Worm (Caenorhabditis elegans): Measurements from ENCODE around the gene fbxl-4.

fbxl-4 gene

DNA sequence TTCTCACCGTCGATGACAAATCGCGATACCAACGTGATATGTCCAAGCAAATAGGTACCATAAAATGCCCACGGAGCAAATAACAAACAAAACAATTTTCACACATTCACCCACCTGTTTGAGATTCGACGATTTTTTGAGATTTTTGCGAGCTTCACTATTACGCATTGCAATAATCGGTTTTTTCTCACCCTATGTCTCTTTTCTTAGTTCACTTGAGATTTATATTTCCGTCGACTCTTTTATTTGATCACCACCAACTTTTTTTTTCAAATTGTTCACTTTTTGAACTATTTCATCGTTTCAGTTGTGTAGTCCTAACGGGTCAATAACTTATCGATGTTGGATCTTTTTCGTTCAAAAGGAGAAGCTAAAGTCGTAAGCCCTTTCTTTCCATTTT, at the start of gene fbxl-4:
Gene fbxl-4, plus strand, starts transcription at position 301 of the 400 bp plus-strand sequence.
- TF ChIP-seq nhr-237 (tag; optimal IDR thresholded peaks at IDR 0.05) (no peak), hlh-1 (tag; optimal IDR thresholded peaks at IDR 0.05) (no peak), sptf-1 (tag; optimal IDR thresholded peaks at IDR 0.05) (no peak), lin-32 (GFP tag; optimal IDR thresholded peaks at IDR 0.05) (no peak), ceh-83 (GFP tag; optimal IDR thresholded peaks at IDR 0.05) (no peak)

DNA sequence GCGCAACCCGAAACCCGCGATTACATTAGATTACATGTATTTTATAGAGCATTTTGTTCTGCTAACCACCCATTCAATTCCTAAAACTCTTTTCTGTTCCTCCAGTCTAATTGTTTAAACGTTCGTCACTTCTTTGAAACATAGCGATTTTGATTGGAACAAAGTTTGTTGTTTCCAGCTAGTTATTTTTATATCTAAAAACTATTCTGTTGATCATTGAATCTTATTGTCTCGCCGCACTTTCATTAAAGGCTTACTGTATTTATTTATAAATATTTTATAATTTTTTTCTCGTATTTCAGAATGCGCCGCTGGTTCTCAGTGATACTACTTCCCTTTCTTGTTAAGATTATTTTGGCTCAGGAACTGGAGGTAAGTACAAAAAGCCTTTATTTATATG, 45.9 kb upstream of the fbxl-4 start, which contains the start of gene T14E8.2:
Gene T14E8.2, plus strand, starts transcription at position 301 of the 400 bp plus-strand sequence.
- peak; percentile 70 for TF ChIP-seq ces-1 (GFP tag; optimal IDR thresholded peaks at IDR 0.05)
- no peak for TF ChIP-seq ceh-43 (GFP tag; optimal IDR thresholded peaks at IDR 0.05)
- TF ChIP-seq unc-62 (GFP tag; optimal IDR thresholded peaks at IDR 0.05): no peak

DNA sequence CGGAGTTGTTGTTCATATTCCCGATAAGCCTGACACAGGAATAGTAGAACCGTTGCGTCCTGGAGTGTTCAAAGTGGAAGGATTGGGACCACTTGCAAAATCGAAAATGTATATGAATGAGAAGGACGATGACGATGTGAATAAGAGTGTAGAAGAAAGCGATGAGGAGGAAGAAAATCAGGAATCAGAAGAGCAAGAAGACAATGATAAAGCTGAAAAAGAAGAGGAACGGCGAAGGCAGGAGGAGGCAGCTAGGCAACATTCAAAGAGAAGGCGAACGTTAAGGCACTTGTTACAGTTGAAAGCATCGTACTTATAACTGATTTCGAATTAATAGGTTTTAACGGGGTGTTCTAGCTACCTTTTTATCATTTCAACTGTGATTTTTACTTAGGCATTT, 44.9 kb upstream of the fbxl-4 start:
- TF ChIP-seq zip-8 (tag; optimal IDR thresholded peaks at IDR 0.05): no peak
- TF ChIP-seq ceh-43 (GFP tag; optimal IDR thresholded peaks at IDR 0.05): no peak
- no peak for TF ChIP-seq lin-13 (tag; optimal IDR thresholded peaks at IDR 0.05)
- no peak for TF ChIP-seq bed-3 (GFP tag; optimal IDR thresholded peaks at IDR 0.05)
- no peak for TF ChIP-seq ztf-11 (tag; optimal IDR thresholded peaks at IDR 0.05)
- TF ChIP-seq ceh-39 (tag; optimal IDR thresholded peaks at IDR 0.05): no peak
- no peak for TF ChIP-seq blmp-1 (tag; optimal IDR thresholded peaks at IDR 0.05)
- no peak for TF ChIP-seq sem-2 (GFP tag; optimal IDR thresholded peaks at IDR 0.05)
- TF ChIP-seq drap-1 (GFP tag; optimal IDR thresholded peaks at IDR 0.05): no peak
- no peak for TF ChIP-seq unc-39 (tag; optimal IDR thresholded peaks at IDR 0.05)
- TF ChIP-seq pha-4 (tag; optimal IDR thresholded peaks at IDR 0.05): no peak
- TF ChIP-seq mls-2 (tag; optimal IDR thresholded peaks at IDR 0.05): no peak
- TF ChIP-seq nhr-28 (tag; optimal IDR thresholded peaks at IDR 0.05): no peak
- no peak for TF ChIP-seq nhr-76 (tag; optimal IDR thresholded peaks at IDR 0.05)
- no peak for TF ChIP-seq hlh-1 (tag; optimal IDR thresholded peaks at IDR 0.05)
- no peak for TF ChIP-seq snpc-4 (tag; optimal IDR thresholded peaks at IDR 0.05)
- TF ChIP-seq unc-120 (tag; optimal IDR thresholded peaks at IDR 0.05; ENCODE audit: poor library complexity, severe bottlenecking): no peak
- TF ChIP-seq elt-1 (tag; optimal IDR thresholded peaks at IDR 0.05; ENCODE audit: borderline replicate concordance, insufficient read depth): no peak

DNA sequence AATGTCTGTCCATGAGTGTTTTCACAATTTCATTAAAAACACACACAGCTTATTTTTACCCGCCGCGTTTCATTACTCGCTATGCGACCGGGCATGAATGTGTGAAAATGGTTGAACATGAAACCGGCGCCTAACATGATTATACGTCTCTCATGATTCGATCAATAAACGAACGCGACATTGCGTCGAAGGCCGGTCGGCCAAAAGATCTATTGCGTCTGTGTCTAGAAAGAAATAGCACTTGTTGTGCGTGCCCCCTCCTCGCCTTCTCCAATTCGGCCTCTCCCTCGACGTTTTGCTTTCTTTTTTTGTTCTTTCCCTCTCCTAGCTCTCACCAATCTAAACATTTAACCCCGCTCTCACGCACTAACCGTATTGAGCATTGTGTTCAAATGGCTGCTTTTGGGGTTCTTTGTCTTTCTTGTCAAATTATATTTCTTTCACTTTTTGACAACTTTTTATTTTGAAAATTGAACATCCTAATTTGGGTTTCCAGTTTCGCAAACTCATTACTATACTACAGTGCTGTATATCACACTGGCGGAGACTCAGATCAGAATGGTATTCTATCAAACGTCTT, 37.4 kb upstream of the fbxl-4 start:
- no peak for TF ChIP-seq sem-2 (GFP tag; optimal IDR thresholded peaks at IDR 0.05)
- TF ChIP-seq hlh-1 (tag; optimal IDR thresholded peaks at IDR 0.05): no peak
- no peak for TF ChIP-seq ceh-43 (GFP tag; optimal IDR thresholded peaks at IDR 0.05)
- TF ChIP-seq nhr-237 (tag; optimal IDR thresholded peaks at IDR 0.05): no peak

DNA sequence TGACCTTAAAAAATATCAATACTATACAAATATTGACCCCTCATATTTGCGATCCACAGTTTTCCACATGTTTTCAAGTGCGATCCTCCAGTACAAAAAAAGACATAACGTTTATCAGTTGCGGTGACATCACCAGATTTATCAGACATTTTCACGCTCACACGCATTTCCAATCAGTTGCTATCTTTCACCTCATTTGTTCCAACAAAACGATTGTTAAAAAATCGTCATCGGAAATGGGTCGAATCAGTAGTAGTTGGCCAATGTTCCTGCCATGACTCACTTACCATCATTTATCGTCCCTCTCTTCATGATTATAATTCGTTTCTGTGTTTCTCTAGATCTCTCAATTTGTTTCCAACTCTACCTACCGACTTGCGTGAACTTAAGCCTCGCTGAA, 36.9 kb upstream of the fbxl-4 start:
- TF ChIP-seq sem-2 (GFP tag; optimal IDR thresholded peaks at IDR 0.05) (no peak), unc-62 (GFP tag; optimal IDR thresholded peaks at IDR 0.05) (no peak), ces-1 (GFP tag; optimal IDR thresholded peaks at IDR 0.05) (no peak), nhr-2 (tag; optimal IDR thresholded peaks at IDR 0.05) (no peak), nhr-237 (tag; optimal IDR thresholded peaks at IDR 0.05) (no peak), tbx-8 (GFP tag; optimal IDR thresholded peaks at IDR 0.05) (no peak), unc-120 (tag; optimal IDR thresholded peaks at IDR 0.05; ENCODE audit: poor library complexity, severe bottlenecking) (no peak), lin-32 (GFP tag; optimal IDR thresholded peaks at IDR 0.05) (no peak), pha-4 (tag; optimal IDR thresholded peaks at IDR 0.05) (no peak), hlh-1 (tag; optimal IDR thresholded peaks at IDR 0.05) (no peak)

DNA sequence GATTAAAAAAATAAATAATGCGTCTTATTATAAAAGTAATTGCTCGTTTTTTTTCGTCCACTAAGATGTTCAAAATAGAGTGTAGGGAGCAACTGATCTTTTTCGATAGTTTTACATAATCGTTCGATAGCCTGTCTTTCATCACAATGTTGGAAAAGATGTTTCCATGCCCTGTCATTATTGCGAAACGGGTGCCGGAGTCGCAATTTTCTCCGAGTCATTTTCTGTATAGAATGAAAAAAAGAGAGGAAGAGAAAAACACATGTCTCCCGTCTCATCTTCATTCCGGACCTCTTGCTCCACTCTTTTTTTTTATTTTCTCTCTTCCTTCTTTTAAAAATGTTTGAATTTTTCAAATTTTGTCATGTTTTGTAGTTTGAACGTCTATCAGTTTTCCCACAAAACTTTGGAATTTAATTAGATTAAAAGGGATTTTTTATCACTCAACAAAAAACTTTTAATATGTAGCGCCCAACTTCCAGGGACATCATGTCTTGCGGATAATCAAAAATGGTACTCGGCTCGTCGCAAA, 35.7 kb upstream of the fbxl-4 start, which contains the start of gene svh-2:
Gene svh-2, plus strand, starts transcription at position 482 of the 532 bp plus-strand sequence.
- no peak for TF ChIP-seq nhr-28 (tag; optimal IDR thresholded peaks at IDR 0.05)
- TF ChIP-seq ces-1 (GFP tag; optimal IDR thresholded peaks at IDR 0.05): no peak
- no peak for TF ChIP-seq unc-120 (tag; optimal IDR thresholded peaks at IDR 0.05; ENCODE audit: poor library complexity, severe bottlenecking)
- TF ChIP-seq elt-1 (tag; optimal IDR thresholded peaks at IDR 0.05; ENCODE audit: borderline replicate concordance, insufficient read depth): no peak
- no peak for TF ChIP-seq bed-3 (GFP tag; optimal IDR thresholded peaks at IDR 0.05)
- no peak for TF ChIP-seq tbx-8 (GFP tag; optimal IDR thresholded peaks at IDR 0.05)
- no peak for TF ChIP-seq zip-8 (tag; optimal IDR thresholded peaks at IDR 0.05)
- TF ChIP-seq blmp-1 (tag; optimal IDR thresholded peaks at IDR 0.05): no peak
- no peak for TF ChIP-seq pha-4 (tag; optimal IDR thresholded peaks at IDR 0.05)
- TF ChIP-seq ceh-43 (GFP tag; optimal IDR thresholded peaks at IDR 0.05): no peak
- TF ChIP-seq nhr-237 (tag; optimal IDR thresholded peaks at IDR 0.05): no peak
- TF ChIP-seq lin-32 (GFP tag; optimal IDR thresholded peaks at IDR 0.05): no peak
- TF ChIP-seq snpc-4 (tag; optimal IDR thresholded peaks at IDR 0.05): no peak
- no peak for TF ChIP-seq mab-5 (tag; optimal IDR thresholded peaks at IDR 0.05)
- TF ChIP-seq sem-2 (GFP tag; optimal IDR thresholded peaks at IDR 0.05): no peak
- TF ChIP-seq unc-62 (GFP tag; optimal IDR thresholded peaks at IDR 0.05): no peak
- no peak for TF ChIP-seq mls-2 (tag; optimal IDR thresholded peaks at IDR 0.05)
- TF ChIP-seq mep-1 (tag; optimal IDR thresholded peaks at IDR 0.05): no peak
